Worm (Caenorhabditis elegans): ENCODE measurements around the gene pdzd-8.
A peak's percentile ranks its signal among the peaks of the same experiment; 100 is the strongest.

Gene pdzd-8

ce11 chrIV:8979695-8980094 lies 4.4 kb downstream of the pdzd-8 start, which contains the start of gene col-119:
Gene col-119, minus strand, starts transcription at chrIV:8979795.
- no peak for TF ChIP-seq cog-1 (tag; optimal IDR thresholded peaks at IDR 0.05)
- no peak for TF ChIP-seq T22C8.4 (GFP tag; IDR thresholded peaks at IDR 0.05)

DNA sequence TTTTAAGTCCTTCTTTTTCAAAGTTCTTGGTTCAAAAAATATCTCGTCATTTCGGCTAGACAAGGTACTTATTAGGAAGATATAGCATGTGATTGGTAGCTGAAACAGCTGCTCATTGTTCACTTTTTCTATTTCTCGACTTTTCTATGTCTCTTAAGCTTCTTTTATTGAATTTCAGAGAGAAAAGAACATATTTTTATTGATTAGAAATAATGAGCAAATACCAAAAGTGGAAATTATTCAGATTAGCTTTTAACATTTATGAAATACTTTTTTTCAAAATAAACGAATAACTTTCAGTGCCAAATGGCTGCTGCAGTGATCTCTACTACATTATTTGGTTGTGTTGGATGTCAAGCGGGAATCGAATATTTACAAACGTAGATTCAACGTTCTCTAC lies 9.2 kb downstream of the pdzd-8 start, which contains the start of gene nstp-1:
Gene nstp-1 (plus strand): TSS at position 301 of the 400 bp plus-strand sequence.
- TF ChIP-seq T22C8.4 (GFP tag; IDR thresholded peaks at IDR 0.05) = no peak

DNA sequence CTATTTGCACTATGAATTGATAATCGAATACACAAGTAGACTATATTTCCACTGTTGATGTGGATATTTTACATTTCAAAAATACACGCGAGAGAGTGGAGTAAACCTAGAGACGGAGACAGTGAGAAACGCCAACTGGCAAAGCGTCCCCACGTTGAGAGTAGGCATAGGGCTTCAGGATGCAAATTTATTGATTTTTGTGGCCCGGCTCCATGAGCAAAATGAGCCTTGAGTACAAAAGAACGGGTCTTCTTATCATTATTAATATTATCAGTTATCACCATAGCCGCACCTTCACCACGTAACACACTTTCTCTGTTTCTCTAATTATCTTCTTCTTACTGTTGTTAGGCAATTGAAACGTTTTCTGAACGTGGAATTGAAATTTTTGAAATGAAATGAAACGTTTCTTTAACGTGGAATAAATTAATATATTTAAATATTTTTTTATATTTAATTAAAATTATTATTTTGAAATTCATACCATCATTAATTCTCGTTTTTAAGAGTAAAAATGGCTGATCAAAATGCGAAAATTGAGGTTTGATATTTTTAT lies 11.5 kb downstream of the pdzd-8 start, which contains the start of gene bre-1:
Gene bre-1 (plus strand): TSS at position 506 of the 556 bp plus-strand sequence.
- no peak for TF ChIP-seq ref-1 (GFP tag; conservative IDR thresholded peaks at IDR 0.05)
- 0 out of 2 replicates have a peak, but pooled peaks have one; percentile 15 for TF ChIP-seq ztf-29 (GFP tag; IDR thresholded peaks at IDR 0.05)
- TF ChIP-seq T22C8.4 (GFP tag; IDR thresholded peaks at IDR 0.05) = peak; percentile 44; the same call in 1 of the 2 replicates

DNA sequence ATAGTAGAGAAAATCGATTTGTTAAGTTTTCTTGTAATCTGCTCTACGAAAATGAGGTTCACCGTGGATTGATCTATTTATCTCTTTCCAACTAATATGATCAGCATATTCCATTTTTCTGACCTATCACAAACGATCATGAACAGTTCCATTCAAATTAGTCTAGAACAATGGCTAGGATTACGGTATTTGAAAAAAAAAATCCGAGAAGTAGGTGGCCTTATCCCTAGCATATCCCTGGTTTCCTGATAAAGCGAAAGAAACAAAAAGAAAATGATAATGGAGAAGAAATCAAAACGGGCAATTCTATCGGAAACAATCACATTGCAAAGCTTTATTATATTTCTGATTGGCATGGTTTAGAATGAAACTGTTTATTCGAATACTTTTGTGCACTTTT lies 17.5 kb downstream of the pdzd-8 start, which contains the start of gene mltn-12:
Gene mltn-12 (plus strand): TSS at position 301 of the 400 bp plus-strand sequence.
- no peak for TF ChIP-seq klf-2 (GFP tag; conservative IDR thresholded peaks at IDR 0.05)
- TF ChIP-seq tab-1 (GFP tag; IDR thresholded peaks at IDR 0.05) = no peak
- TF ChIP-seq ztf-29 (GFP tag; IDR thresholded peaks at IDR 0.05) = no peak
- TF ChIP-seq med-1 (GFP tag; optimal IDR thresholded peaks at IDR 0.05; ENCODE audit: insufficient read depth) = no peak
- no peak for TF ChIP-seq cog-1 (tag; optimal IDR thresholded peaks at IDR 0.05)
- TF ChIP-seq T22C8.4 (GFP tag; IDR thresholded peaks at IDR 0.05) = no peak
- no peak for TF ChIP-seq ref-1 (GFP tag; conservative IDR thresholded peaks at IDR 0.05)
- TF ChIP-seq ztf-23 (GFP tag; IDR thresholded peaks at IDR 0.05) = no peak

DNA sequence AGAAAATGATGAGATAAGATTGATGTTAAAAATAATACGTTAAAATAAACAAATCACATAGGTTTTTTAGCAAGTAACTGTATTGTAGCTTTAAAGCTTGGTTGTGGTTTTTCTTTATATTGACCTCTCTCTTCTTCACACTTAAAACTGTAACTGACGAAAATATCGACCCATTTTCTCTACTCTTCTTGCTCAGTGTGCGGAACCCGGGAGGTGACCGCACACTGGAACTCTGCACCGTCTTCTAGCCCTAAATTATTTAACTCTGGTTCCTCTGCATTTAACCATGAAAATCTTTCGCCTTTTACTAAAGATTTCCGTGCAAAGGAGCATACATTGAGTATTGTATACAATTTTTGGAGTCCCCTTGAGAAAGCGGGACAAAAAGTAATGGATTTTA lies 19.2 kb downstream of the pdzd-8 start:
- no peak for TF ChIP-seq med-1 (GFP tag; optimal IDR thresholded peaks at IDR 0.05; ENCODE audit: insufficient read depth)
- no peak for TF ChIP-seq T22C8.4 (GFP tag; IDR thresholded peaks at IDR 0.05)

ce11 chrIV:9000664-9001063 lies 25.3 kb downstream of the pdzd-8 start:
- TF ChIP-seq ztf-29 (GFP tag; IDR thresholded peaks at IDR 0.05) (no peak), T22C8.4 (GFP tag; IDR thresholded peaks at IDR 0.05) (no peak), klf-2 (GFP tag; conservative IDR thresholded peaks at IDR 0.05) (no peak), ztf-23 (GFP tag; IDR thresholded peaks at IDR 0.05) (no peak), ref-1 (GFP tag; conservative IDR thresholded peaks at IDR 0.05) (no peak), cog-1 (tag; optimal IDR thresholded peaks at IDR 0.05) (no peak), tab-1 (GFP tag; IDR thresholded peaks at IDR 0.05) (no peak)

- no peak for TF ChIP-seq cog-1 (tag; optimal IDR thresholded peaks at IDR 0.05)
- TF ChIP-seq ztf-23 (GFP tag; IDR thresholded peaks at IDR 0.05) = no peak
- TF ChIP-seq flt-1 (GFP tag; IDR thresholded peaks at IDR 0.05) = no peak
- no peak for TF ChIP-seq ztf-29 (GFP tag; IDR thresholded peaks at IDR 0.05)
- TF ChIP-seq tab-1 (GFP tag; IDR thresholded peaks at IDR 0.05) = no peak
- TF ChIP-seq ref-1 (GFP tag; conservative IDR thresholded peaks at IDR 0.05) = no peak
- TF ChIP-seq klf-2 (GFP tag; conservative IDR thresholded peaks at IDR 0.05) = no peak
- no peak for TF ChIP-seq med-1 (GFP tag; optimal IDR thresholded peaks at IDR 0.05; ENCODE audit: insufficient read depth)
- no peak for TF ChIP-seq T22C8.4 (GFP tag; IDR thresholded peaks at IDR 0.05)
These were observed 25.9 kb downstream of the pdzd-8 start for ce11 chrIV:9001184-9001583.

ce11 chrIV:9002636-9003035 lies 27.3 kb downstream of the pdzd-8 start, which contains the start of gene C53D6.8:
Gene C53D6.8, minus strand, starts transcription at chrIV:9002736.
- TF ChIP-seq ztf-23 (GFP tag; IDR thresholded peaks at IDR 0.05) (no peak), ref-1 (GFP tag; conservative IDR thresholded peaks at IDR 0.05) (no peak), T22C8.4 (GFP tag; IDR thresholded peaks at IDR 0.05) (no peak), flt-1 (GFP tag; IDR thresholded peaks at IDR 0.05) (no peak), cog-1 (tag; optimal IDR thresholded peaks at IDR 0.05) (no peak), ztf-29 (GFP tag; IDR thresholded peaks at IDR 0.05) (no peak), med-1 (GFP tag; optimal IDR thresholded peaks at IDR 0.05; ENCODE audit: insufficient read depth) (no peak), tab-1 (GFP tag; IDR thresholded peaks at IDR 0.05) (no peak), klf-2 (GFP tag; conservative IDR thresholded peaks at IDR 0.05) (no peak)

DNA sequence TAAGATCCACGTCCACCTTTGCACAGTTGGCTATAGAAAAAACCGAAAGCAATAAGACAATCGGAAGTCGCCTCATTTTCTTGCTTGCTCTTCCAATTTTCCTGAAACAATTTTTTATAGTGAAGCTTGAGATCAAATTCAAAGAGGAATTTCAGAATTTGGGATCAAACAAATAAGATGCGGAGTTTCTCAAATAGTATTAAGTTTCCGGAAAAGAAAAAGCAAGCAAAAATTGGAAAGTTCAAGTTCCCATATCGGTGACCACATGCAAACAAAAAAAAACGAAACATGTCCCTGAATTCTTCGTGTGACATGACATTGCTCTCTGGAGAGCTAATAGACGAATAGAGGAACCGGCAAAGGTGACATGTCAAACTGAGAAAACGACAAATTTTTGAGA lies 30.0 kb downstream of the pdzd-8 start, which contains the start of gene unc-129:
Gene unc-129 (minus strand): TSS at position 101 of the 400 bp plus-strand sequence.
- no peak for TF ChIP-seq ztf-23 (GFP tag; IDR thresholded peaks at IDR 0.05)

DNA sequence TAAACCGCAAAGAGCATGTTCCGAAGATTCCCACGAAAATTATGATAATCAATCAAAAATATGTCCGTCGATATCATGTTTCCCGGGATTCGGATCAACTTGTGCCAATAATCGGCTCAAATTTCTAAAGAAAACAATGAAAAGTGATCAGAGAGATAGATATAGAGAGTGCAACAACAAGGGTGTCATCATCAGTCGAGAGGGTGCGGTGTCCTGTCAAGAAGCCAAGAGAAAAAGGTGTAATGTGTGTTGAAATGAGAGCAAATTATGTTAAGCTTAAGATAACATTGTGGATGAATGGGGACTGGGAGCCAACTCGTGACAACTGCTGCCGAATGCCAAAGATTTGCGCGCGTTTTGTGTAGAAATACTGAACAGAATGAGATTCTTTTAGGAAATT lies 32.6 kb downstream of the pdzd-8 start:
- TF ChIP-seq ref-1 (GFP tag; conservative IDR thresholded peaks at IDR 0.05) (no peak), med-1 (GFP tag; optimal IDR thresholded peaks at IDR 0.05; ENCODE audit: insufficient read depth) (no peak), ztf-29 (GFP tag; IDR thresholded peaks at IDR 0.05) (no peak), ztf-23 (GFP tag; IDR thresholded peaks at IDR 0.05) (no peak), flt-1 (GFP tag; IDR thresholded peaks at IDR 0.05) (no peak), T22C8.4 (GFP tag; IDR thresholded peaks at IDR 0.05) (no peak), cog-1 (tag; optimal IDR thresholded peaks at IDR 0.05) (no peak), tab-1 (GFP tag; IDR thresholded peaks at IDR 0.05) (no peak), klf-2 (GFP tag; conservative IDR thresholded peaks at IDR 0.05) (no peak)

ce11 chrIV:9010257-9010656 lies 34.9 kb downstream of the pdzd-8 start, which contains the start of gene C53D6.11:
Gene C53D6.11, plus strand, starts transcription at chrIV:9010584.
- no peak for TF ChIP-seq ref-1 (GFP tag; conservative IDR thresholded peaks at IDR 0.05)
